Worm (Caenorhabditis elegans) whole organism, early embryonic: Measurements from ENCODE around the gene F41C6.6.

Experiments
- B0310.2 ChIP-seq: sonication (generic microtip); optimal IDR thresholded peaks from 2 replicates; lab custom pipeline; 2016; ENCODE audit warnings: mild to moderate bottlenecking, missing genetic modification characterization, missing compliant biosample characterization
- F13C5.2 ChIP-seq: sonication (generic microtip); optimal IDR thresholded peaks from 2 replicates; lab custom pipeline; 2017; ENCODE audit warnings: mild to moderate bottlenecking, missing genetic modification characterization, inconsistent platforms, missing compliant biosample characterization
- aly-1 ChIP-seq: sonication (generic microtip); optimal IDR thresholded peaks from 2 replicates; lab custom pipeline; 2016; ENCODE audit warnings: missing genetic modification characterization, missing compliant biosample characterization
- ama-1 ChIP-seq: fragments of 150-350 bp; optimal IDR thresholded peaks from 2 replicates; lab custom pipeline; 2014
- ceh-13 ChIP-seq: fragments of 200-800 bp; sonication (Bioruptor generic); optimal IDR thresholded peaks from 2 replicates; lab custom pipeline; 2018; ENCODE audit warnings: mild to moderate bottlenecking, missing genetic modification characterization, missing compliant biosample characterization
- ceh-36 ChIP-seq: sonication (generic microtip); optimal IDR thresholded peaks from 2 replicates; lab custom pipeline; 2016; ENCODE audit warnings: missing genetic modification characterization, inconsistent platforms, missing compliant biosample characterization
- ets-7 ChIP-seq: sonication (generic microtip); optimal IDR thresholded peaks from 2 replicates; lab custom pipeline; 2016; ENCODE audit warnings: missing genotype, missing genetic modification characterization, missing compliant biosample characterization
- flt-1 ChIP-seq: fragments of 200-800 bp; sonication (Bioruptor generic); IDR thresholded peaks from 2 replicates; pipeline ENCODE4 v1.3.6; 2022; ENCODE audit warnings: missing genetic modification characterization, missing compliant biosample characterization
- hmbx-1 ChIP-seq: sonication (generic microtip); optimal IDR thresholded peaks from 2 replicates; lab custom pipeline; 2016; ENCODE audit warnings: mild to moderate bottlenecking, missing genetic modification characterization, missing compliant biosample characterization
- hmg-4 ChIP-seq: fragments of 200-800 bp; sonication (Bioruptor generic); optimal IDR thresholded peaks from 2 replicates; lab custom pipeline; 2018; ENCODE audit warnings: mild to moderate bottlenecking, missing genetic modification characterization, missing compliant biosample characterization
- hnd-1 ChIP-seq: sonication (generic microtip); optimal IDR thresholded peaks from 2 replicates; lab custom pipeline; 2016; ENCODE audit warnings: missing genetic modification characterization, missing compliant biosample characterization
- pes-1 ChIP-seq: fragments of 200-800 bp; sonication (Bioruptor generic); IDR thresholded peaks from 2 replicates; pipeline ENCODE4 v1.3.6; 2022; ENCODE audit warnings: missing genetic modification reagents, missing genetic modification characterization, missing compliant biosample characterization
- scrt-1 ChIP-seq: fragments of 200-800 bp; sonication (Bioruptor generic); IDR thresholded peaks from 2 replicates; pipeline ENCODE4 v1.3.6; 2022; ENCODE audit warnings: missing genetic modification characterization, missing compliant biosample characterization
- sea-1 ChIP-seq: fragments of 200-800 bp; sonication (Bioruptor generic); conservative IDR thresholded peaks from 2 replicates; pipeline ENCODE4 v1.3.6; 2022; ENCODE audit warnings: missing genetic modification characterization, missing compliant biosample characterization
- tbx-11 ChIP-seq: fragments of 200-800 bp; sonication (Bioruptor generic); IDR thresholded peaks from 2 replicates; pipeline ENCODE4 v1.3.6; 2022; ENCODE audit warnings: missing genetic modification characterization, missing compliant biosample characterization
- tbx-37 ChIP-seq: fragments of 200-800 bp; sonication (Bioruptor generic); conservative IDR thresholded peaks from 2 replicates; pipeline ENCODE4 v1.3.6; 2022; ENCODE audit warnings: missing genetic modification reagents, missing genetic modification characterization, missing compliant biosample characterization
- tra-4 ChIP-seq: sonication (generic microtip); optimal IDR thresholded peaks from 2 replicates; lab custom pipeline; 2017; ENCODE audit warnings: missing genetic modification characterization, missing compliant biosample characterization

F41C6.6 gene

DNA sequence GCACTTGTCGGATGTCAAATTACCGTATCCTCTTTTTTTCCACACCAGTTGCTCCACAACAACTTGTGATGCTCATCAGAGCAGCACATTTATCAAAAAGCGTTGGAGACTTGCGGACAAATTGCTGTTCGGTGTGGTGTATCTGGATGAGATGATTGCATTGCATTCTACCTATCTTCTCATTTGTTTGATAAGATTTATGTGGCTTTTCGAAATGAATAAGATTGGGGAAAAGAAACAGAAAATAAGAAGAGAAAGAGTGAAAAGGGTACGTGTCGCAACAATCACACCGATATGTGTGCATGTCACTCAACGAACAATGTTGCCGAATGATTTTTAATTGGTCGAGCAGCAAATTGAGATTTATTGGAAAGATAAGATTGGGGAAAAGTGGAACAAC, 12.4 kb upstream of the F41C6.6 start:
- TF ChIP-seq aly-1 (no peak), tbx-11 (no peak), ceh-36 (tag; lab: Kevin White, UChicago) (no peak), tra-4 (tag; lab: Kevin White, UChicago) (no peak), scrt-1 (no peak), hmbx-1 (no peak), flt-1 (GFP tag; lab: Robert Waterston, UW) (no peak), ets-7 (tag; lab: Kevin White, UChicago) (no peak), F13C5.2 (tag; lab: Kevin White, UChicago) (no peak), B0310.2 (tag; lab: Kevin White, UChicago) (no peak), sea-1 (no peak), tbx-37 (GFP tag; lab: Robert Waterston, UW) (no peak), hmg-4 (no peak), pes-1 (GFP tag; lab: Robert Waterston, UW) (no peak), ceh-13 (no peak), ama-1 (lab: Kevin White, UChicago) (no peak), hnd-1 (no peak)

DNA sequence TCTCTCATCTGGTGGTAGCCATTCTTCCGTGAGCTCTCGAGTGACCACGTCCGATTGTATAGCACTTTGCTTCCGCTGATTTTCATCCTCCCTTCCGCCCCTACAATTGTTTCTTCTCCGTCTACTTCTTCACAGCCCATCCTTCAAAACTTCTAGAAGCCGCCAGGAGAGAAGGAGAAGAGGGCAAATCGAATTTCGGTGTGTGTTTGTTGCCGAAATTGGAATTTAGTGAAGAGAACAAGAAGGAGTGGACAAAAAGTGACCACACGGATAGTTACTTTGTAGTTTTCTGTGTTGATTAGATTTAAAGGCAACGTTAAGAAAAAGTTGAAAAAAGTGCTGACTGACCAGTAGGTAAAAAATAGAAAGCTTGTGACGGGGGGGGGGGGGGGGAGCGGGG, 11.4 kb upstream of the F41C6.6 start:
- TF ChIP-seq tbx-37 (GFP tag; lab: Robert Waterston, UW) (no peak), ets-7 (tag; lab: Kevin White, UChicago) (no peak), scrt-1 (no peak), B0310.2 (tag; lab: Kevin White, UChicago) (no peak), hnd-1 (no peak), ceh-13 (no peak), pes-1 (GFP tag; lab: Robert Waterston, UW) (no peak), aly-1 (no peak), tra-4 (tag; lab: Kevin White, UChicago) (no peak), flt-1 (GFP tag; lab: Robert Waterston, UW) (no peak)

DNA sequence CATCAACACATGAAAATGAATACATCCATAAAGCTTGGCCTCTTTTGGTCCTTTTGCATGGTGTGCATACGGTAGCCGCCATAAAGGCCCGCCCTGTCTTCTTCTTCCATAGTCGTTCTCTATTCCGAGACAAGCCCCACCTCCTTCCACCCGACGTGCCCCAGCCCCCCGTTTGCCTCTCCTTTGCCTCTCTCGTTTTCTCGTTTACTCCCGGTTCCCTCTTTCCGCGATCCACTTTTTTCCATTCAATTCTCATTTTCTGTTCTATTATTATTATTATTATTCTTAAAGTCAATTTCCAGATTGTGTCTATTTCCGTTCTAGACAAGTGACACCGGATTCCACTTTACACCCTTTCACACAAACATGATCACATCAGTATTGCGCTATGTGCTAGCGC, 7.7 kb upstream of the F41C6.6 start, which contains the start of gene unc-6:
TSS of gene unc-6 (plus strand) at position 301 of the 400 bp plus-strand sequence.
- TF ChIP-seq scrt-1 (no peak), sea-1 (no peak), tra-4 (tag; lab: Kevin White, UChicago) (no peak), ceh-13 (no peak), ama-1 (lab: Kevin White, UChicago) (no peak), hnd-1 (no peak), pes-1 (GFP tag; lab: Robert Waterston, UW) (no peak), ets-7 (tag; lab: Kevin White, UChicago) (no peak), flt-1 (GFP tag; lab: Robert Waterston, UW) (no peak), ceh-36 (tag; lab: Kevin White, UChicago) (no peak), hmbx-1 (no peak), tbx-11 (no peak), hmg-4 (no peak)

DNA sequence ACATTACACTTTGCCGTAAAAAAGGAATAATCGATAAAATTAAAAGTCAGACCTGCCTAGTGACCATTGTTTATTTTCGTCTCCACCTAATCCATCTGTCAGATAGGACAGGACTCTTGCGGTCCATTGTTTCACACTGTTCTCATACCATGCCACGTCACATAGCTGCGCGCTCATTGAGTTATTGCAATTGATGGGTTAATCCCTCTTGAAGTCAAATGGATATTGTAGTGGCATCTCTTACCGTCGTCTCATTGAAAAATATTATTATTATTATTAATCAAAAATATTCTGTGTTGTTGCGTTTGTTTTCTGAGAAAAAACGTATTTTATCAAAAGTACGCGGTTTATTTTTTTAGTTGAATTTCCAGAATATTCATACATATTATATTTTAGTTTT, 6.5 kb upstream of the F41C6.6 start:
- no peak for TF ChIP-seq aly-1
- no peak for TF ChIP-seq flt-1 (GFP tag; lab: Robert Waterston, UW)
- no peak for TF ChIP-seq hnd-1
- TF ChIP-seq hmbx-1, result no peak
- no peak for TF ChIP-seq tra-4 (tag; lab: Kevin White, UChicago)
- TF ChIP-seq ama-1 (lab: Kevin White, UChicago), result no peak
- no peak for TF ChIP-seq ceh-36 (tag; lab: Kevin White, UChicago)
- no peak for TF ChIP-seq sea-1
- TF ChIP-seq tbx-37 (GFP tag; lab: Robert Waterston, UW), result no peak
- no peak for TF ChIP-seq scrt-1
- TF ChIP-seq hmg-4, result no peak
- TF ChIP-seq ets-7 (tag; lab: Kevin White, UChicago), result no peak
- no peak for TF ChIP-seq F13C5.2 (tag; lab: Kevin White, UChicago)
- no peak for TF ChIP-seq B0310.2 (tag; lab: Kevin White, UChicago)
- no peak for TF ChIP-seq ceh-13
- TF ChIP-seq pes-1 (GFP tag; lab: Robert Waterston, UW), result no peak
- no peak for TF ChIP-seq tbx-11

DNA sequence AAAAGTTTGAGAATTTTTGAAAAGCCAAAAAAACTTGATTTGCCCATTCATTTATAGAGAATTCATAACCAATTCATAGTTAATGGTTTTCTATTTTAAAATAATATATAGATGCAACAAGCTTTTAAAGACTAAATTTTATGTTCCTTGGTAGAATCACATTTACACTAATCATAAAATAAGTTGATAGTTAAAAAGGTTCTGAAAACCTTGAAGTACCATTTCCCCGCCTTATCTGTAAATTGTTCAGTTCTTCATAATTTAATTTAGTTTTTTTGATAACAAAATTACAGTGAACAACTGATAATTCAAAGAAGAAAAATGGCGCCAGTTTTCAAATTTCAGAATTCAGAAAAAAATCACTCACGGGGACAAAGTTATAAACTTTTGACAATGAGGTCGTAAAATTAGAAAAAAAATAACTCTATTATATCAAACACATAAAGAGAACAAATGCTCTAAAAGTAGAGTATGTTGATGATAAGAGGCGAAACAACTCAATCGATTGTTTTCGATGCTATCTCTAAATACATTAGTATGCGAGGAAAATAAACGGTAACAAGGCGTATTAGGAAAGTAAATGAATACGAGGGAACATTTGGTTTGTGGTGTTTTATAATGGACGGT, 3.6 kb upstream of the F41C6.6 start, which contains the start of gene F41C6.7:
TSS of gene F41C6.7 (minus strand) at position 51 of the 627 bp plus-strand sequence.
- TF ChIP-seq ets-7 (tag; lab: Kevin White, UChicago), result no peak
- TF ChIP-seq pes-1 (GFP tag; lab: Robert Waterston, UW), result no peak
- no peak for TF ChIP-seq B0310.2 (tag; lab: Kevin White, UChicago)
- no peak for TF ChIP-seq tra-4 (tag; lab: Kevin White, UChicago)
- TF ChIP-seq ceh-13, result no peak
- no peak for TF ChIP-seq hnd-1
- no peak for TF ChIP-seq ceh-36 (tag; lab: Kevin White, UChicago)
- TF ChIP-seq scrt-1, result no peak
- no peak for TF ChIP-seq sea-1
- no peak for TF ChIP-seq tbx-11
- TF ChIP-seq F13C5.2 (tag; lab: Kevin White, UChicago), result no peak
- TF ChIP-seq flt-1 (GFP tag; lab: Robert Waterston, UW), result no peak
- no peak for TF ChIP-seq hmbx-1
- TF ChIP-seq hmg-4, result no peak
- no peak for TF ChIP-seq tbx-37 (GFP tag; lab: Robert Waterston, UW)
- no peak for TF ChIP-seq aly-1
- TF ChIP-seq ama-1 (lab: Kevin White, UChicago), result no peak

DNA sequence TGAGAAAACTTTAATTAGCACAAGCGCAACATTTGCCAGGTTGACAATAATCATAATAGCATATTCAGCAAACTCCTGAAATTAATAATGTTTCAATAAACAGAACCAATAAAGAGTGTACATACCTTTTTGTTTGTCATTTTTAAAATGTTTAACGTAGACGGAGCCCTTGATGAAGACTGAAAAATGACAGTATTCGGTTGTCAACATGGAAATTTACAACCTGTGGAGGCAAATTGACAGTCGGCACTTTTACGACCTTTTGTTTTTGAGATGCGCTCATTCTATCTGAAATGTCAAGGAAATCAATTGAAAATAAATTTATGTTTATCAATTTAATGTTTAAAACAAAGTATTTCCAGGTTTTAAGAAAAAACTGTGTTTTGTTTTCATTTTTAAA, 2.7 kb upstream of the F41C6.6 start:
- TF ChIP-seq ama-1 (lab: Kevin White, UChicago) (no peak), ceh-13 (no peak), hnd-1 (no peak), tbx-37 (GFP tag; lab: Robert Waterston, UW) (no peak), scrt-1 (no peak), tra-4 (tag; lab: Kevin White, UChicago) (no peak), flt-1 (GFP tag; lab: Robert Waterston, UW) (no peak), F13C5.2 (tag; lab: Kevin White, UChicago) (no peak), sea-1 (no peak), ceh-36 (tag; lab: Kevin White, UChicago) (no peak), ets-7 (tag; lab: Kevin White, UChicago) (no peak), pes-1 (GFP tag; lab: Robert Waterston, UW) (no peak), hmbx-1 (no peak), hmg-4 (no peak), aly-1 (no peak), B0310.2 (tag; lab: Kevin White, UChicago) (no peak), tbx-11 (no peak)

DNA sequence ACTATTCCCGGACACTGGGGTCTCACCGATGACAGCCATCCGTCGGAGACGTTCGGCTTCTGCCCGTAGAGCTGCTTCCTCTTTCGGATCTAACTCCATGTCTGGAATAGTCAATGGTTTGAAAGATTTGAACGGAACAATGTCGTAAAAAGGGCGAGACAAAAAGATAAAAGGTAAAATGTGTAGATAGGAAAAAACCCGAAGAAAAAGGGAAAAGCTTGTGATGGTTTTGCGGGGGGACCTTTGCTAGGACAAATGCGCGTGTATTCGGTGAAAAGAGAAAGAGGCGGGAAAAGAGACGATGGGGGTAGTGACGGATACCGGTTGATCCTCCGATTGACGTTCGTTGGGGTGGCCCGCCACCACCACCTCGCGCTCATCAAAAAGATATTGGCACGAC, 4.3 kb downstream of the F41C6.6 start, which contains the start of gene col-173:
TSS of gene col-173 (minus strand) at position 101 of the 400 bp plus-strand sequence.
- TF ChIP-seq ceh-36 (tag; lab: Kevin White, UChicago) (no peak), ceh-13 (no peak), tbx-37 (GFP tag; lab: Robert Waterston, UW) (no peak), pes-1 (GFP tag; lab: Robert Waterston, UW) (no peak), F13C5.2 (tag; lab: Kevin White, UChicago) (no peak)
